Worm (Caenorhabditis elegans) whole organism, late embryonic: ENCODE results near the gene ilcr-1.

ENCODE experiments used
- F13H6.1 ChIP-seq: sonication (generic microtip); optimal IDR thresholded peaks from 2 replicates; lab custom pipeline; 2016; ENCODE audit warnings: missing genetic modification characterization, missing compliant biosample characterization
- ama-1 ChIP-seq: fragments of 150-350 bp; optimal IDR thresholded peaks from 2 replicates; lab custom pipeline; 2014
- ceh-18 ChIP-seq: sonication (generic microtip); optimal IDR thresholded peaks from 2 replicates; lab custom pipeline; 2016; ENCODE audit warnings: missing genetic modification characterization, missing compliant biosample characterization
- ceh-19 ChIP-seq: fragments of 200-800 bp; sonication (Bioruptor generic); optimal IDR thresholded peaks from 2 replicates; lab custom pipeline; 2018; ENCODE audit warnings: mild to moderate bottlenecking, missing genetic modification characterization, missing compliant biosample characterization
- fkh-10 ChIP-seq: fragments of 150-350 bp; optimal IDR thresholded peaks from 2 replicates; lab custom pipeline; 2014; ENCODE audit warnings: missing biosample characterization, missing genetic modification reagents, missing genetic modification characterization
- madf-2 ChIP-seq: sonication (generic microtip); optimal IDR thresholded peaks from 2 replicates; lab custom pipeline; 2017; ENCODE audit warnings: missing genetic modification characterization, missing compliant biosample characterization
- pha-4 ChIP-seq: fragments of 150-350 bp; optimal IDR thresholded peaks from 2 replicates; lab custom pipeline; 2018; ENCODE audit warnings: missing biosample characterization, missing genetic modification reagents, missing genetic modification characterization
- unc-86 ChIP-seq: sonication (generic microtip); optimal IDR thresholded peaks from 2 replicates; lab custom pipeline; 2016; ENCODE audit warnings: missing genetic modification characterization, missing compliant biosample characterization

- no peak for TF ChIP-seq F13H6.1 (tag; lab: Kevin White, UChicago)
- no peak for TF ChIP-seq unc-86 (tag; lab: Kevin White, UChicago)
- TF ChIP-seq ceh-18 (tag; lab: Kevin White, UChicago) = no peak
- TF ChIP-seq ama-1 (lab: Kevin White, UChicago) = no peak
- TF ChIP-seq ceh-19 (GFP tag; lab: Kevin White, UChicago) = no peak
- no peak for TF ChIP-seq pha-4 (tag; lab: Kevin White, UChicago)
- no peak for TF ChIP-seq fkh-10 (GFP tag; lab: Kevin White, UChicago)
- no peak for TF ChIP-seq madf-2 (tag; lab: Kevin White, UChicago)
Observed at ce11 chrIV:14284920-14285319, 8.7 kb downstream of the ilcr-1 start.
